Worm (Caenorhabditis elegans) whole organism, young adult: ENCODE results near the gene D1054.18.
A peak's percentile ranks its signal among the peaks of the same experiment; 100 is the strongest.

Experiments
- F22D6.2 ChIP-seq: sonication (generic microtip); optimal IDR thresholded peaks from 2 replicates; lab custom pipeline; 2016; ENCODE audit warnings: mild to moderate bottlenecking, missing genetic modification characterization, missing compliant biosample characterization
- F57C9.4 ChIP-seq: sonication (generic microtip); optimal IDR thresholded peaks from 2 replicates; lab custom pipeline; 2017; ENCODE audit warnings: mild to moderate bottlenecking, missing genetic modification characterization, missing compliant biosample characterization
- Y67H2A.10 ChIP-seq: fragments of 200-800 bp; sonication (Bioruptor generic); conservative IDR thresholded peaks from 2 replicates; pipeline ENCODE4 v1.3.6; 2022; ENCODE audit warnings: missing genetic modification reagents, missing genetic modification characterization, missing compliant biosample characterization
- aptf-3 ChIP-seq: fragments of 200-800 bp; sonication (Bioruptor generic); IDR thresholded peaks from 2 replicates; pipeline ENCODE4 v1.3.6; 2022; ENCODE audit warnings: missing genetic modification characterization, missing compliant biosample characterization
- ceh-100 ChIP-seq: fragments of 200-800 bp; sonication (Bioruptor generic); IDR thresholded peaks from 2 replicates; pipeline ENCODE4 v1.3.6; 2022; ENCODE audit warnings: missing genetic modification reagents, missing genetic modification characterization, missing compliant biosample characterization
- madf-3 ChIP-seq: fragments of 200-800 bp; sonication (Bioruptor generic); IDR thresholded peaks from 2 replicates; pipeline ENCODE4 v1.3.6; 2022; ENCODE audit warnings: missing genetic modification reagents, missing genetic modification characterization, missing compliant biosample characterization
- madf-8 ChIP-seq: fragments of 200-800 bp; sonication (Bioruptor generic); conservative IDR thresholded peaks from 2 replicates; pipeline ENCODE4 v1.3.6; 2022; ENCODE audit warnings: missing genetic modification reagents, missing genetic modification characterization, missing compliant biosample characterization
- nhr-90 ChIP-seq: sonication (generic microtip); optimal IDR thresholded peaks from 2 replicates; lab custom pipeline; 2016; ENCODE audit warnings: missing genotype, mild to moderate bottlenecking, missing genetic modification characterization, missing compliant biosample characterization
- unc-62 ChIP-seq: fragments of 150-350 bp; optimal IDR thresholded peaks from 2 replicates; lab custom pipeline; 2014; ENCODE audit warnings: missing biosample characterization, missing genetic modification reagents, missing genetic modification characterization

DNA sequence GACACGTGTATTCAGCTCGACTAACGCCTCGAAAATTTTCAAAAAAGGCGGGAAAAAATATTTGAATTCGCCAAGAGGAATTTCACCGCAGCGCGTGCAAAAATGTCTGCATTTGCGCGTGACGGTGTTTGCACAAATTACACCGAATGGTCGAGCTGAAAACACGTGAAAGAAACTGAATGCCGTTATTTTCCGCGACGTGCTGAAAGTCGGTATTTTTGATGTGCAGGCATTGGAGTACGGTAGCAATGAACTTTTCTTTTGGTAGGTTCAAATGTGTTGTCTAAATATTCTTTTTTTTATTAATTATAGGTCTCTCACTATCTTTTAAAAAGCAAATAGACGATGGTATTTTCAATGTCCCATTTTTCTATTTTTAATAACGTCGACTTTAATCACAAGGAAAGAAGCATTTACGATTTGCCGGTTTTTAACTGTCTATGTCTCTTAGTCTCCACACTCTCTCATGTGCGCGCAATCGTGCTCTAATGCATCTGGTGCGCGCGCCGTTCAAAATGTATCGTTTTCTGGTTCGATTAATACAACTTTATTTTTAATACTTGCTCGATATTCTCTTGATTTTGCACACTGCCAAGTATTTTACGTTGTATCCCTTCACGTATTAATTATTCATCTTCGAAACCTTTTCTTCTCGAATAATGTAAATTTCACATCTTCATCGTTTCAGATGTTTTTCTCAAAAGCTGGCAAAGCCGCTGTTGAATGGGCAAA, 12.6 kb upstream of the D1054.18 start, which contains the start of the genes C29A12.1 and lig-1:
- TF ChIP-seq Y67H2A.10 (GFP tag; lab: Robert Waterston, UW) (no peak), aptf-3 (GFP tag; lab: Robert Waterston, UW) (no peak), madf-3 (GFP tag; lab: Robert Waterston, UW) (peak; percentile 83), madf-8 (GFP tag; lab: Robert Waterston, UW) (peak; percentile 65), ceh-100 (0 out of 2 replicates have a peak, but pooled peaks have one; percentile 35), nhr-90 (tag; lab: Kevin White, UChicago) (no peak), unc-62 (GFP tag; lab: Kevin White, UChicago) (no peak), F57C9.4 (tag; lab: Kevin White, UChicago) (no peak), F22D6.2 (tag; lab: Kevin White, UChicago) (no peak)
